Fruit fly (Drosophila melanogaster) whole organism, prepupa: Measurements from ENCODE around the gene CG14840.

ENCODE experiments used
- CG31627 ChIP-seq: fragments of 200-800 bp; sonication (Bioruptor generic); optimal IDR thresholded peaks from 3 replicates; lab custom pipeline; 2016; ENCODE audit warnings: missing biosample characterization, missing genetic modification characterization
- Hr39 ChIP-seq: fragments of 200-800 bp; sonication (Bioruptor generic); optimal IDR thresholded peaks from 2 replicates; lab custom pipeline; 2016; ENCODE audit warnings: missing biosample characterization, missing genetic modification characterization

dm6 chr3R:14262087-14262486, 1.1 kb upstream of the CG14840 start, which contains the start of the genes CG14839 and CG14841:
- no peak for TF ChIP-seq CG31627 (GFP tag; lab: Kevin White, UChicago)
- no peak for TF ChIP-seq Hr39
